Fruit fly (Drosophila melanogaster) whole organism, embryonic: ENCODE measurements around the gene CG2182.
A peak's percentile ranks its signal among the peaks of the same experiment; 100 is the strongest.

Source experiments
- CG10431 ChIP-seq: fragments of 200-800 bp; sonication (Bioruptor generic); optimal IDR thresholded peaks from 3 replicates; lab custom pipeline; 2018; ENCODE audit warnings: missing biosample characterization, mild to moderate bottlenecking, missing genetic modification characterization
- CG11398 ChIP-seq: fragments of 200-800 bp; sonication (Bioruptor generic); optimal IDR thresholded peaks from 2 replicates; lab custom pipeline; 2016; ENCODE audit warnings: missing biosample characterization, missing genetic modification characterization
- CG11696 ChIP-seq: fragments of 200-800 bp; sonication (Bioruptor generic); IDR thresholded peaks from 2 replicates; pipeline ENCODE4 v1.3.6; 2022; ENCODE audit warnings: missing biosample characterization, missing genetic modification characterization
- CG12299 ChIP-seq: fragments of 200-800 bp; sonication (Bioruptor generic); optimal IDR thresholded peaks from 2 replicates; lab custom pipeline; 2018; ENCODE audit warnings: missing biosample characterization, mild to moderate bottlenecking, missing genetic modification characterization
- CG15011 ChIP-seq: fragments of 200-800 bp; sonication (Bioruptor generic); optimal IDR thresholded peaks from 3 replicates; lab custom pipeline; 2018; ENCODE audit warnings: missing biosample characterization, mild to moderate bottlenecking, missing genetic modification characterization
- CG15269 ChIP-seq: fragments of 200-800 bp; sonication (Bioruptor generic); optimal IDR thresholded peaks from 2 replicates; lab custom pipeline; 2018; ENCODE audit warnings: missing biosample characterization, mild to moderate bottlenecking, missing genetic modification characterization, moderate library complexity
- CG15479 ChIP-seq: fragments of 200-800 bp; sonication (Bioruptor generic); optimal IDR thresholded peaks from 3 replicates; lab custom pipeline; 2019; ENCODE audit warnings: missing biosample characterization, mild to moderate bottlenecking, missing genetic modification characterization, moderate library complexity
- CG16863 ChIP-seq: fragments of 200-800 bp; sonication (Bioruptor generic); optimal IDR thresholded peaks from 3 replicates; lab custom pipeline; 2016; ENCODE audit warnings: missing biosample characterization, missing genetic modification characterization
- CG18476 ChIP-seq: fragments of 200-800 bp; sonication (Bioruptor generic); optimal IDR thresholded peaks from 2 replicates; lab custom pipeline; 2016; ENCODE audit warnings: missing biosample characterization, mild to moderate bottlenecking, missing genetic modification characterization
- CG18764 ChIP-seq: fragments of 200-800 bp; sonication (Bioruptor generic); optimal IDR thresholded peaks from 3 replicates; lab custom pipeline; 2016; ENCODE audit warnings: missing biosample characterization, missing genetic modification characterization
- CG30403 ChIP-seq: fragments of 200-800 bp; sonication (Bioruptor generic); optimal IDR thresholded peaks from 3 replicates; lab custom pipeline; 2016; ENCODE audit warnings: missing biosample characterization, missing genetic modification characterization
- CG3065 ChIP-seq: fragments of 200-800 bp; sonication (Bioruptor generic); optimal IDR thresholded peaks from 2 replicates; lab custom pipeline; 2016; ENCODE audit warnings: missing biosample characterization, missing genetic modification characterization
- CG34422 ChIP-seq: fragments of 200-800 bp; sonication (Bioruptor generic); IDR thresholded peaks from 3 replicates; pipeline ENCODE4 v1.3.6; 2022; ENCODE audit warnings: missing biosample characterization, missing genetic modification characterization
- CG3847 ChIP-seq: fragments of 200-800 bp; sonication (Bioruptor generic); IDR thresholded peaks from 2 replicates; pipeline ENCODE4 v1.3.6; 2022; ENCODE audit warnings: missing biosample characterization, missing genetic modification characterization
- CG4424 ChIP-seq: fragments of 200-800 bp; sonication (Bioruptor generic); optimal IDR thresholded peaks from 3 replicates; lab custom pipeline; 2016; ENCODE audit warnings: missing biosample characterization, missing genetic modification characterization
- CG4854 ChIP-seq: fragments of 200-800 bp; sonication (Bioruptor generic); optimal IDR thresholded peaks from 2 replicates; lab custom pipeline; 2016; ENCODE audit warnings: missing biosample characterization, missing genetic modification characterization, inconsistent platforms
- CG7271 ChIP-seq: fragments of 200-800 bp; sonication (Bioruptor generic); optimal IDR thresholded peaks from 2 replicates; lab custom pipeline; 2018; ENCODE audit warnings: missing biosample characterization, mild to moderate bottlenecking, missing genetic modification characterization, moderate library complexity
- Dad ChIP-seq: fragments of 200-800 bp; sonication (Bioruptor generic); optimal IDR thresholded peaks from 3 replicates; lab custom pipeline; 2016; ENCODE audit warnings: missing biosample characterization, missing genetic modification characterization
- Dll ChIP-seq: fragments of 200-800 bp; sonication (Bioruptor generic); IDR thresholded peaks from 4 replicates; pipeline ENCODE4 v1.3.6; 2022; ENCODE audit warnings: missing biosample characterization, missing genetic modification characterization; ENCODE audit not compliant: partially characterized antibody
- HmgD ChIP-seq: fragments of 200-800 bp; sonication (Bioruptor generic); optimal IDR thresholded peaks from 3 replicates; lab custom pipeline; 2016; ENCODE audit warnings: missing biosample characterization, missing genetic modification characterization
- Hr78 ChIP-seq, 2 experiments: fragments of 200-800 bp in 1 of 2; fragments of >200 bp in 1 of 2; sonication (Bioruptor generic) in 1 of 2; optimal IDR thresholded peaks; 2 replicates each; lab custom pipeline; 2017 to 2019; ENCODE audit warnings: missing biosample characterization in 2 of 2, missing genetic modification characterization in 2 of 2, mild to moderate bottlenecking in 1 of 2, moderate library complexity in 1 of 2
- Lhr ChIP-seq: fragments of 200-800 bp; sonication (Bioruptor generic); optimal IDR thresholded peaks from 3 replicates; lab custom pipeline; 2017; ENCODE audit warnings: mild to moderate bottlenecking, missing biosample characterization, missing genetic modification reagents, missing genetic modification characterization
- Meics ChIP-seq: fragments of 200-800 bp; sonication (Bioruptor generic); optimal IDR thresholded peaks from 2 replicates; lab custom pipeline; 2017; ENCODE audit warnings: missing biosample characterization, mild to moderate bottlenecking, missing genetic modification characterization
- Mes4 ChIP-seq: fragments of 200-800 bp; sonication (Bioruptor generic); optimal IDR thresholded peaks from 2 replicates; lab custom pipeline; 2016; ENCODE audit warnings: missing biosample characterization, missing genetic modification characterization
- Nf-YA ChIP-seq: fragments of 200-800 bp; sonication (Bioruptor generic); IDR thresholded peaks from 2 replicates; pipeline ENCODE4 v1.3.6; 2022; ENCODE audit warnings: missing biosample characterization, missing genetic modification characterization
- Pdp1 ChIP-seq, 2 experiments: fragments of 200-800 bp; sonication (Bioruptor generic); optimal IDR thresholded peaks; 3 replicates each; lab custom pipeline; 2016; ENCODE audit warnings: missing biosample characterization in 2 of 2, missing genetic modification characterization in 2 of 2, mild to moderate bottlenecking in 1 of 2, moderate library complexity in 1 of 2
- Ravus ChIP-seq: fragments of 200-800 bp; sonication (Bioruptor generic); IDR thresholded peaks from 2 replicates; pipeline ENCODE4 v1.3.6; 2022; ENCODE audit warnings: missing biosample characterization, missing genetic modification characterization
- Rx ChIP-seq: fragments of 200-800 bp; sonication (Bioruptor generic); IDR thresholded peaks from 2 replicates; pipeline ENCODE4 v1.3.6; 2022; ENCODE audit warnings: missing biosample characterization, missing genetic modification characterization
- Sox102F ChIP-seq: fragments of 200-800 bp; sonication (Bioruptor generic); optimal IDR thresholded peaks from 2 replicates; lab custom pipeline; 2018; ENCODE audit warnings: missing biosample characterization, mild to moderate bottlenecking, missing genetic modification characterization, moderate library complexity
- Stat92E ChIP-seq, 3 experiments: fragments of >200 bp in 2 of 3; fragments of 200-800 bp in 1 of 3; sonication (Bioruptor generic) in 1 of 3; optimal IDR thresholded peaks; 2 replicates each; lab custom pipeline; 2017 to 2019; ENCODE audit warnings: missing biosample characterization in 3 of 3, missing genetic modification characterization in 3 of 3, mild to moderate bottlenecking in 1 of 3, moderate library complexity in 1 of 3
- Tbp ChIP-seq: fragments of >200 bp; optimal IDR thresholded peaks from 2 replicates; lab custom pipeline; 2018; ENCODE audit warnings: missing biosample characterization, missing genetic modification characterization
- bowl ChIP-seq: fragments of 200-800 bp; sonication (Bioruptor generic); IDR thresholded peaks from 2 replicates; pipeline ENCODE4 v1.3.6; 2022; ENCODE audit warnings: missing biosample characterization, missing genetic modification characterization
- danr ChIP-seq: fragments of 200-800 bp; sonication (Bioruptor generic); IDR thresholded peaks from 2 replicates; pipeline ENCODE4 v1.3.6; 2022; ENCODE audit warnings: missing biosample characterization, missing genetic modification characterization
- dimm ChIP-seq: fragments of 200-800 bp; sonication (Bioruptor generic); IDR thresholded peaks from 2 replicates; pipeline ENCODE4 v1.3.6; 2022; ENCODE audit warnings: missing biosample characterization, missing genetic modification characterization
- disco-r ChIP-seq: fragments of 200-800 bp; sonication (Bioruptor generic); optimal IDR thresholded peaks from 2 replicates; lab custom pipeline; 2016; ENCODE audit warnings: missing biosample characterization, missing genetic modification characterization
- dm ChIP-seq: fragments of 200-800 bp; sonication (Bioruptor generic); optimal IDR thresholded peaks from 3 replicates; lab custom pipeline; 2016; ENCODE audit warnings: missing biosample characterization, missing genetic modification characterization
- ewg ChIP-seq: fragments of 200-800 bp; sonication (Bioruptor generic); optimal IDR thresholded peaks from 3 replicates; lab custom pipeline; 2017; ENCODE audit warnings: mild to moderate bottlenecking, missing biosample characterization, missing genetic modification reagents, missing genetic modification characterization
- gem ChIP-seq: fragments of 200-800 bp; sonication (Bioruptor generic); optimal IDR thresholded peaks from 2 replicates; lab custom pipeline; 2019; ENCODE audit warnings: missing biosample characterization, mild to moderate bottlenecking, missing genetic modification characterization, moderate library complexity
- h ChIP-seq: fragments of >200 bp; optimal IDR thresholded peaks from 2 replicates; lab custom pipeline; 2017
- kni ChIP-seq: fragments of 200-800 bp; sonication (Bioruptor generic); optimal IDR thresholded peaks from 3 replicates; lab custom pipeline; 2017; ENCODE audit warnings: mild to moderate bottlenecking, missing biosample characterization, missing genetic modification reagents, missing genetic modification characterization
- lmd ChIP-seq: fragments of 200-800 bp; sonication (Bioruptor generic); IDR thresholded peaks from 2 replicates; pipeline ENCODE4 v1.3.6; 2022; ENCODE audit warnings: missing biosample characterization, missing genetic modification characterization
- mam ChIP-seq: fragments of 200-800 bp; sonication (Bioruptor generic); optimal IDR thresholded peaks from 3 replicates; lab custom pipeline; 2016; ENCODE audit warnings: missing biosample characterization, missing genetic modification characterization
- nmo ChIP-seq: fragments of 200-800 bp; sonication (Bioruptor generic); optimal IDR thresholded peaks from 2 replicates; lab custom pipeline; 2018; ENCODE audit warnings: missing biosample characterization, mild to moderate bottlenecking, missing genetic modification characterization, moderate library complexity
- pb ChIP-seq: fragments of 200-800 bp; sonication (Bioruptor generic); optimal IDR thresholded peaks from 3 replicates; lab custom pipeline; 2016; ENCODE audit warnings: missing biosample characterization, missing genetic modification characterization
- sens ChIP-seq: fragments of 200-800 bp; sonication (Bioruptor generic); peaks from one replicate; lab custom pipeline; 2016; ENCODE audit warnings: missing biosample characterization, missing genetic modification characterization
- tna ChIP-seq: fragments of 200-800 bp; sonication (Bioruptor generic); IDR thresholded peaks from 2 replicates; pipeline ENCODE4 v1.3.6; 2022; ENCODE audit warnings: missing biosample characterization, missing genetic modification characterization; ENCODE audit not compliant: partially characterized antibody
- trh ChIP-seq: fragments of 200-800 bp; sonication (Bioruptor generic); optimal IDR thresholded peaks from 2 replicates; lab custom pipeline; 2016; ENCODE audit warnings: missing biosample characterization, missing genetic modification characterization
- ttk ChIP-seq: fragments of 200-800 bp; sonication (Bioruptor generic); IDR thresholded peaks from 2 replicates; pipeline ENCODE4 v2.1.2; 2022; ENCODE audit warnings: missing biosample characterization, missing genetic modification characterization
- tup ChIP-seq: fragments of 200-800 bp; sonication (Bioruptor generic); optimal IDR thresholded peaks from 2 replicates; lab custom pipeline; 2016; ENCODE audit warnings: missing biosample characterization, mild to moderate bottlenecking, missing genetic modification characterization, moderate library complexity
- vnd ChIP-seq: fragments of 200-800 bp; sonication (Bioruptor generic); IDR thresholded peaks from 3 replicates; pipeline ENCODE4 v1.3.6; 2022; ENCODE audit warnings: missing biosample characterization, missing genetic modification characterization; ENCODE audit not compliant: partially characterized antibody

Gene CG2182

DNA sequence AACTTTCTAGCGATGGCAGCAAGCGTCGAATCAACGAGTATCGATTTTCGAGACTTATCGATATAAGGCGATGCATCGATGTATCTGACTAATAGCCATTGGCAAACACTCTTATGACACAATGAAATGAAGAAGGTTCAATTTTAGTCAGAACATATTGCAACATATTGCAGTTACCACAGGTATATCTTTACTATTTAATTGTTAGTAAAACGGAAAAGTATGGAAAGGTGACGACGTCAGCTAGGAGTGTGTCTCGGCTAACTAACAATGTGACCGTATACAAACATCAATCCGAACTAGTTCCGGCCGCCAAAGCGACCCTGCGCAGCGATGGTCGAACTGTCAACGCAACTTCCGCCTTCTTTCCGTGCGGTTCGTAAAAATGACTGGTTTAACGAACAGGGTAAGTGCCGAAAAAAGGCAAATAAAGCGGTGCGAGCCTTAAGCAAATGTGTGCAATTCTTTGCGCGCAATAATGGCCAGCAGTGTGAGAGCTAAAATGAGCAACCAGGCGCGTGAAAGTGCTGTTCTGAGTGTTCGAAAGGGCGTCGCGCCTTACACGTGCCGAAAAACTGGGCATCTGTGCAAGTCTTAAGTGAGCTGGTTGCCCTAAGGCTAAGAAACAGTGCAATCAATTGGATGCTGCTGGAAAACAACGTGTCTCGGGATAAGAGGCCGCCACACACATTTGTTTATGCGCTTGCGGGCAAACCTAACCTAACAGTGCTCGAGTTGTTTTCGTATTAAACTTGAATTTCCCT lies 35.4 kb downstream of the CG2182 start, which contains the start of the genes Dph4, Spec2 and RpL13A (continued):
- TF ChIP-seq CG3065: peak; percentile 72
- TF ChIP-seq ttk (GFP tag; lab: Robert Waterston, UW): no peak
- peak in 1 of 3 experiments; percentile 59 for TF ChIP-seq Stat92E (GFP tag; optimal IDR thresholded peaks at IDR 0.05; lab: Kevin White, UChicago)
- TF ChIP-seq Nf-YA (GFP tag; lab: Robert Waterston, UW): no peak
- no peak for TF ChIP-seq danr (GFP tag; lab: Robert Waterston, UW)
- TF ChIP-seq mam (GFP tag; lab: Kevin White, UChicago): peak; percentile 84
- TF ChIP-seq CG16863 (GFP tag; lab: Kevin White, UChicago): peak; percentile 86
- TF ChIP-seq CG15479: peak; percentile 82
- no peak for TF ChIP-seq h (lab: Kevin White, UChicago)
- peak; percentile 69 for TF ChIP-seq trh (GFP tag; lab: Kevin White, UChicago)
- peak; percentile 93 for TF ChIP-seq ewg (GFP tag; lab: Kevin White, UChicago)
- peak; percentile 90 for TF ChIP-seq CG4424 (GFP tag; lab: Kevin White, UChicago)
- peak; percentile 97 for TF ChIP-seq dm (GFP tag; lab: Kevin White, UChicago)
- peak; percentile 92 for TF ChIP-seq CG10431 (GFP tag; lab: Kevin White, UChicago)
- peak; percentile 83 for TF ChIP-seq CG12299 (tag; lab: Kevin White, UChicago)
- no peak for TF ChIP-seq Ravus (GFP tag; lab: Robert Waterston, UW)
- TF ChIP-seq Meics (GFP tag; lab: Kevin White, UChicago): peak; percentile 97
- no peak for TF ChIP-seq dimm (GFP tag; lab: Robert Waterston, UW)
- TF ChIP-seq pb: peak; percentile 95
- TF ChIP-seq Rx: no peak
- peak; percentile 89 for TF ChIP-seq CG4854
- TF ChIP-seq CG18476 (GFP tag; lab: Kevin White, UChicago): peak; percentile 74
- TF ChIP-seq CG7271 (tag; lab: Kevin White, UChicago): peak; percentile 97
- TF ChIP-seq CG34422 (GFP tag; lab: Robert Waterston, UW): no peak
- peak; percentile 52 for TF ChIP-seq Tbp (GFP tag; lab: Kevin White, UChicago)
- peak; percentile 74 for TF ChIP-seq tup (GFP tag; lab: Kevin White, UChicago)
- no peak for TF ChIP-seq Dll
- TF ChIP-seq Hr78 (GFP tag; optimal IDR thresholded peaks at IDR 0.05; lab: Kevin White, UChicago): peak in 1 of 2 experiments; percentile 52
- no peak for TF ChIP-seq tna (GFP tag; lab: Robert Waterston, UW)
- TF ChIP-seq Mes4: peak; percentile 98
- TF ChIP-seq bowl (GFP tag; lab: Robert Waterston, UW): no peak
- TF ChIP-seq Pdp1 (GFP tag; optimal IDR thresholded peaks at IDR 0.05; lab: Kevin White, UChicago): peak; percentile 81 to 91
- peak; percentile 97 for TF ChIP-seq Lhr (GFP tag; lab: Kevin White, UChicago)
- no peak for TF ChIP-seq Sox102F (GFP tag; lab: Kevin White, UChicago)
- TF ChIP-seq CG18764 (GFP tag; lab: Kevin White, UChicago): peak; percentile 91
- no peak for TF ChIP-seq CG11696 (GFP tag; lab: Robert Waterston, UW)
- no peak for TF ChIP-seq lmd (GFP tag; lab: Robert Waterston, UW)
- TF ChIP-seq disco-r (GFP tag; lab: Kevin White, UChicago): peak; percentile 90
- peak; percentile 91 for TF ChIP-seq CG15011 (GFP tag; lab: Kevin White, UChicago)
- peak; percentile 92 for TF ChIP-seq CG11398 (GFP tag; lab: Kevin White, UChicago)
- TF ChIP-seq CG15269 (tag; lab: Kevin White, UChicago): peak; percentile 82
- peak; percentile 93 for TF ChIP-seq kni
- TF ChIP-seq nmo: peak; percentile 86
- TF ChIP-seq HmgD (GFP tag; lab: Kevin White, UChicago): peak; percentile 86
- TF ChIP-seq gem (tag; lab: Kevin White, UChicago): peak; percentile 72
- TF ChIP-seq sens (GFP tag; lab: Kevin White, UChicago): peak; percentile 98
- TF ChIP-seq CG3847: no peak
- no peak for TF ChIP-seq vnd (GFP tag; lab: Robert Waterston, UW)
- TF ChIP-seq CG30403 (GFP tag; lab: Kevin White, UChicago): peak; percentile 83
- TF ChIP-seq Dad (GFP tag; lab: Kevin White, UChicago): peak; percentile 94
